Worm (Caenorhabditis elegans) whole organism, L4 larva: ENCODE data around the gene F43G6.17.
A peak's percentile ranks its signal among the peaks of the same experiment; 100 is the strongest.

ENCODE experiments used
- F10B5.3 ChIP-seq: sonication (generic microtip); optimal IDR thresholded peaks from 2 replicates; lab custom pipeline; 2016; ENCODE audit warnings: mild to moderate bottlenecking, missing genetic modification characterization, missing compliant biosample characterization
- F26F4.8 ChIP-seq: fragments of 200-800 bp; sonication (Bioruptor generic); conservative IDR thresholded peaks from 2 replicates; pipeline ENCODE4 v1.3.6; 2022; ENCODE audit warnings: missing genetic modification characterization, missing compliant biosample characterization
- F37D6.2 ChIP-seq: sonication (generic microtip); optimal IDR thresholded peaks from 2 replicates; lab custom pipeline; 2016; ENCODE audit warnings: mild to moderate bottlenecking, missing genetic modification characterization, missing compliant biosample characterization
- F44E2.7 ChIP-seq: fragments of 200-800 bp; sonication (Bioruptor generic); IDR thresholded peaks from 2 replicates; pipeline ENCODE4 v2.1.2; 2022; ENCODE audit warnings: missing genetic modification characterization, missing compliant biosample characterization
- F49E8.2 ChIP-seq: sonication (generic microtip); optimal IDR thresholded peaks from 2 replicates; lab custom pipeline; 2016; ENCODE audit warnings: missing compliant biosample characterization, mild to moderate bottlenecking, missing genetic modification characterization, borderline replicate concordance
- R02D3.7 ChIP-seq: fragments of 150-350 bp; sonication (generic microtip); optimal IDR thresholded peaks from 3 replicates; lab custom pipeline; 2014; ENCODE audit warnings: missing biosample characterization, missing genetic modification characterization
- Y5F2A.4 ChIP-seq: fragments of 200-800 bp; sonication (Bioruptor generic); optimal IDR thresholded peaks from 2 replicates; lab custom pipeline; 2018; ENCODE audit warnings: mild to moderate bottlenecking, missing genetic modification characterization, missing compliant biosample characterization
- ZK337.2 ChIP-seq: fragments of 200-800 bp; sonication (Bioruptor generic); IDR thresholded peaks from 2 replicates; pipeline ENCODE4 v1.3.6; 2022; ENCODE audit warnings: missing genetic modification reagents, missing genetic modification characterization, missing compliant biosample characterization
- ceh-28 ChIP-seq: fragments of 150-350 bp; optimal IDR thresholded peaks from 2 replicates; lab custom pipeline; 2014; ENCODE audit warnings: missing biosample characterization, missing genetic modification reagents, missing genetic modification characterization
- ceh-32 ChIP-seq: sonication (generic microtip); optimal IDR thresholded peaks from 2 replicates; lab custom pipeline; 2016; ENCODE audit warnings: mild to moderate bottlenecking, missing genetic modification characterization, missing compliant biosample characterization; ENCODE audit not compliant: poor library complexity
- ceh-44 ChIP-seq: fragments of 200-800 bp; sonication (Bioruptor generic); IDR thresholded peaks from 2 replicates; pipeline ENCODE4 v1.3.6; 2022; ENCODE audit warnings: missing genetic modification reagents, missing genetic modification characterization, missing compliant biosample characterization
- ceh-62 ChIP-seq: sonication (generic microtip); optimal IDR thresholded peaks from 2 replicates; lab custom pipeline; 2017; ENCODE audit warnings: missing biosample characterization, missing genetic modification characterization
- ceh-82 ChIP-seq: sonication (generic microtip); optimal IDR thresholded peaks from 2 replicates; lab custom pipeline; 2017; ENCODE audit warnings: missing biosample characterization, missing genetic modification characterization
- cey-2 ChIP-seq: sonication (generic microtip); optimal IDR thresholded peaks from 3 replicates; lab custom pipeline; 2017; ENCODE audit warnings: missing genetic modification characterization, mild to moderate bottlenecking, missing compliant biosample characterization, antibody characterized with exemption, borderline replicate concordance; ENCODE audit not compliant: insufficient read depth
- daf-12 ChIP-seq: fragments of 150-350 bp; optimal IDR thresholded peaks from 2 replicates; lab custom pipeline; 2014; ENCODE audit warnings: missing biosample characterization, missing genetic modification reagents, missing genetic modification characterization
- daf-16 ChIP-seq, 3 experiments: sonication (generic microtip); optimal IDR thresholded peaks; 2 replicates each; lab custom pipeline; 2016 to 2017; ENCODE audit warnings: missing genetic modification characterization in 3 of 3, missing genetic modification reagents in 3 of 3, mild to moderate bottlenecking in 2 of 3, missing compliant biosample characterization in 2 of 3, missing biosample characterization in 1 of 3, moderate library complexity in 1 of 3
- daf-8 ChIP-seq: fragments of 200-800 bp; sonication (Bioruptor generic); IDR thresholded peaks from 2 replicates; pipeline ENCODE4 v1.3.6; 2022; ENCODE audit warnings: missing genetic modification characterization, missing compliant biosample characterization
- dmd-8 ChIP-seq: fragments of 200-800 bp; sonication (Bioruptor generic); IDR thresholded peaks from 2 replicates; pipeline ENCODE4 v1.3.6; 2022; ENCODE audit warnings: missing genetic modification characterization, missing compliant biosample characterization
- dmd-9 ChIP-seq: fragments of 200-800 bp; sonication (Bioruptor generic); IDR thresholded peaks from 2 replicates; pipeline ENCODE4 v1.3.6; 2022; ENCODE audit warnings: missing genetic modification reagents, missing genetic modification characterization, missing compliant biosample characterization
- duxl-1 ChIP-seq: sonication (generic microtip); optimal IDR thresholded peaks from 2 replicates; lab custom pipeline; 2016; ENCODE audit warnings: mild to moderate bottlenecking, missing genetic modification characterization, moderate library complexity, missing compliant biosample characterization; ENCODE audit not compliant: poor library complexity
- dve-1 ChIP-seq: sonication (generic microtip); optimal IDR thresholded peaks from 2 replicates; lab custom pipeline; 2017; ENCODE audit warnings: antibody characterized with exemption, mild to moderate bottlenecking, missing genetic modification characterization, missing compliant biosample characterization; ENCODE audit not compliant: insufficient read depth
- egl-27 ChIP-seq: sonication (generic microtip); optimal IDR thresholded peaks from 3 replicates; lab custom pipeline; 2017; ENCODE audit warnings: missing biosample characterization, missing genetic modification reagents, missing genetic modification characterization
- gei-8 ChIP-seq: fragments of 200-800 bp; sonication (Bioruptor generic); optimal IDR thresholded peaks from 2 replicates; lab custom pipeline; 2018; ENCODE audit warnings: mild to moderate bottlenecking, missing genetic modification characterization, missing compliant biosample characterization
- hlh-11 ChIP-seq: fragments of 200-800 bp; sonication (Bioruptor generic); optimal IDR thresholded peaks from 2 replicates; lab custom pipeline; 2018; ENCODE audit warnings: mild to moderate bottlenecking, missing genetic modification characterization, missing compliant biosample characterization
- jun-1 ChIP-seq: fragments of 150-350 bp; optimal IDR thresholded peaks from 2 replicates; lab custom pipeline; 2014; ENCODE audit warnings: missing biosample characterization, missing genetic modification reagents, missing genetic modification characterization
- lin-1 ChIP-seq: fragments of 200-800 bp; sonication (Bioruptor generic); IDR thresholded peaks from 2 replicates; pipeline ENCODE4 v1.3.6; 2022; ENCODE audit warnings: missing genetic modification reagents, missing genetic modification characterization, missing compliant biosample characterization
- lin-13 ChIP-seq: fragments of 150-350 bp; optimal IDR thresholded peaks from 2 replicates; lab custom pipeline; 2014; ENCODE audit warnings: missing biosample characterization, missing genetic modification reagents, missing genetic modification characterization
- lin-38 ChIP-seq: fragments of 200-800 bp; sonication (Bioruptor generic); IDR thresholded peaks from 2 replicates; pipeline ENCODE4 v1.3.6; 2022; ENCODE audit warnings: missing genetic modification reagents, missing genetic modification characterization, missing compliant biosample characterization
- lir-3 ChIP-seq: sonication (generic microtip); optimal IDR thresholded peaks from 2 replicates; lab custom pipeline; 2016; ENCODE audit warnings: mild to moderate bottlenecking, missing genetic modification characterization, missing compliant biosample characterization
- madf-5 ChIP-seq, 2 experiments: fragments of 200-800 bp; sonication (Bioruptor generic); IDR thresholded peaks; 2 replicates each; pipeline ENCODE4 v1.3.6; 2022; ENCODE audit warnings: missing compliant biosample characterization in 2 of 2, missing genetic modification characterization in 2 of 2
- mxl-3 ChIP-seq: fragments of 200-800 bp; sonication (Bioruptor generic); optimal IDR thresholded peaks from 2 replicates; lab custom pipeline; 2018; ENCODE audit warnings: mild to moderate bottlenecking, missing genetic modification characterization, missing compliant biosample characterization
- nhr-10 ChIP-seq: fragments of 150-350 bp; optimal IDR thresholded peaks from 2 replicates; lab custom pipeline; 2014; ENCODE audit warnings: missing biosample characterization, missing genetic modification characterization
- nhr-102 ChIP-seq: sonication (generic microtip); optimal IDR thresholded peaks from 2 replicates; lab custom pipeline; 2016; ENCODE audit warnings: mild to moderate bottlenecking, missing genetic modification characterization, moderate library complexity, missing compliant biosample characterization
- nhr-111 ChIP-seq: fragments of 200-800 bp; sonication (Bioruptor generic); optimal IDR thresholded peaks from 2 replicates; lab custom pipeline; 2018; ENCODE audit warnings: mild to moderate bottlenecking, missing genetic modification characterization, missing compliant biosample characterization
- nhr-48 ChIP-seq: sonication (generic microtip); optimal IDR thresholded peaks from 2 replicates; lab custom pipeline; 2016; ENCODE audit warnings: mild to moderate bottlenecking, missing genetic modification characterization, missing compliant biosample characterization
- nhr-6 ChIP-seq: fragments of 150-350 bp; optimal IDR thresholded peaks from 2 replicates; lab custom pipeline; 2014; ENCODE audit warnings: missing biosample characterization, missing genetic modification characterization
- php-3 ChIP-seq: fragments of 200-800 bp; sonication (Bioruptor generic); IDR thresholded peaks from 2 replicates; pipeline ENCODE4 v1.3.6; 2022; ENCODE audit warnings: missing genetic modification reagents, missing genetic modification characterization, missing compliant biosample characterization
- pqm-1 ChIP-seq: sonication (generic microtip); optimal IDR thresholded peaks from 2 replicates; lab custom pipeline; 2017; ENCODE audit warnings: missing biosample characterization, missing genetic modification characterization
- rbr-2 ChIP-seq: sonication (generic microtip); optimal IDR thresholded peaks from 2 replicates; lab custom pipeline; 2016; ENCODE audit warnings: missing genotype, missing genetic modification characterization, missing compliant biosample characterization
- saeg-2 ChIP-seq: fragments of 200-800 bp; sonication (Bioruptor generic); IDR thresholded peaks from 2 replicates; pipeline ENCODE4 v1.3.6; 2022; ENCODE audit warnings: missing genetic modification reagents, missing genetic modification characterization, missing compliant biosample characterization
- skn-1 ChIP-seq: fragments of 150-350 bp; optimal IDR thresholded peaks from 2 replicates; lab custom pipeline; 2014; ENCODE audit warnings: missing biosample characterization, missing genetic modification characterization
- snpc-4 ChIP-seq: fragments of 150-350 bp; optimal IDR thresholded peaks from 2 replicates; lab custom pipeline; 2014; ENCODE audit warnings: missing biosample characterization, missing genetic modification characterization
- spr-1 ChIP-seq: sonication (generic microtip); optimal IDR thresholded peaks from 2 replicates; lab custom pipeline; 2016; ENCODE audit warnings: mild to moderate bottlenecking, missing genetic modification characterization, missing compliant biosample characterization
- tag-97 ChIP-seq: fragments of 200-800 bp; sonication (Bioruptor generic); IDR thresholded peaks from 2 replicates; pipeline ENCODE4 v1.3.6; 2022; ENCODE audit warnings: missing genetic modification characterization, missing compliant biosample characterization
- unc-130 ChIP-seq: sonication (generic microtip); optimal IDR thresholded peaks from 2 replicates; lab custom pipeline; 2016; ENCODE audit warnings: missing genetic modification reagents, missing genetic modification characterization, missing compliant biosample characterization
- unc-39 ChIP-seq: sonication (generic microtip); optimal IDR thresholded peaks from 2 replicates; lab custom pipeline; 2017; ENCODE audit warnings: missing biosample characterization, missing genetic modification characterization
- vab-7 ChIP-seq: fragments of 200-800 bp; sonication (Bioruptor generic); IDR thresholded peaks from 2 replicates; pipeline ENCODE4 v1.3.6; 2022; ENCODE audit warnings: missing genetic modification reagents, missing genetic modification characterization, missing compliant biosample characterization
- zfp-2 ChIP-seq: sonication (generic microtip); optimal IDR thresholded peaks from 2 replicates; lab custom pipeline; 2016; ENCODE audit warnings: mild to moderate bottlenecking, missing genetic modification characterization, missing compliant biosample characterization
- zfp-3 ChIP-seq: fragments of 200-800 bp; sonication (Bioruptor generic); conservative IDR thresholded peaks from 2 replicates; pipeline ENCODE4 v1.3.6; 2022; ENCODE audit warnings: missing genetic modification reagents, missing genetic modification characterization, missing compliant biosample characterization
- zip-11 ChIP-seq: fragments of 200-800 bp; sonication (Bioruptor generic); IDR thresholded peaks from 2 replicates; pipeline ENCODE4 v1.3.6; 2022; ENCODE audit warnings: missing genetic modification characterization, missing compliant biosample characterization
- ztf-11 ChIP-seq: fragments of 150-350 bp; optimal IDR thresholded peaks from 2 replicates; lab custom pipeline; 2014; ENCODE audit warnings: missing biosample characterization, missing genetic modification characterization

The F43G6.17 gene

DNA sequence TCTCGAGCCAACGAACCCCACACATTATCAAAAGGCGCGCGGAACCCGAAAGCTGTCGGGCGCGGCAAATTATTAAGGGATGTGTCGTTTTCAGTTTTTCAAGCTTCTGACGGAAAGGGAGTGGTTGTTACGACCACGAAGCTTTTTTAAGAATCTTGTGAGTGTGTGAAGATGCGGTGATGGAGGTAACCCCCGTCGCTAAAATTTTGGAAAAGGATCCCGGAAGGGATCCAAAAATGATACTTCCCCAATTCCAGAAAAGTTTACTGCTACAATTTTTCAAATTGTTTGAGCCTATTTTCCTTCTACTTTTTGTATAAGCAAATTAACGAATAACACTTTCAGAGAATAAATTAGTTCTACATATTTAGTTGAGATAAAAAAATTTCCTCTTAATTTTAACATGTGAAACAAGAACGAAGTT, 45.9 kb upstream of the F43G6.17 start (continued):
- TF ChIP-seq gei-8 (GFP tag; lab: Kevin White, UChicago), result no peak
- TF ChIP-seq jun-1 (tag; lab: Kevin White, UChicago), result no peak
- TF ChIP-seq ceh-82, result no peak
- peak; percentile 88 for TF ChIP-seq lin-1 (GFP tag; lab: Robert Waterston, UW)
- no peak for TF ChIP-seq nhr-10 (tag; lab: Kevin White, UChicago)
- no peak for TF ChIP-seq F26F4.8 (GFP tag; lab: Robert Waterston, UW)
- no peak for TF ChIP-seq lir-3
- no peak for TF ChIP-seq ztf-11 (tag; lab: Kevin White, UChicago)
- no peak for TF ChIP-seq Y5F2A.4 (GFP tag; lab: Kevin White, UChicago)
- no peak for TF ChIP-seq snpc-4 (tag; lab: Kevin White, UChicago)
- TF ChIP-seq ZK337.2 (GFP tag; lab: Robert Waterston, UW), result no peak
- peak; percentile 21 to 78; a peak in 2 of 4 replicates for TF ChIP-seq madf-5 (GFP tag; IDR thresholded peaks at IDR 0.05; lab: Robert Waterston, UW)
- no peak for TF ChIP-seq egl-27 (tag; lab: Kevin White, UChicago)
- TF ChIP-seq ceh-32, result peak; percentile 51
- peak; percentile 91 for TF ChIP-seq dve-1 (tag; lab: Kevin White, UChicago)
- TF ChIP-seq R02D3.7, result no peak
- no peak for TF ChIP-seq duxl-1 (tag; lab: Kevin White, UChicago)
- TF ChIP-seq cey-2 (tag; lab: Kevin White, UChicago), result no peak
- no peak for TF ChIP-seq skn-1
- peak; percentile 48 for TF ChIP-seq nhr-6 (tag; lab: Kevin White, UChicago)
- TF ChIP-seq pqm-1 (tag; lab: Kevin White, UChicago), result no peak
- no peak for TF ChIP-seq nhr-48 (tag; lab: Kevin White, UChicago)
- peak; percentile 60; the same call in 1 of the 2 replicates for TF ChIP-seq vab-7 (GFP tag; lab: Robert Waterston, UW)
- TF ChIP-seq nhr-102 (tag; lab: Kevin White, UChicago), result no peak
- TF ChIP-seq lin-38 (GFP tag; lab: Robert Waterston, UW), result peak; percentile 76
- TF ChIP-seq F49E8.2 (tag; lab: Kevin White, UChicago), result no peak
- no peak for TF ChIP-seq ceh-28
- TF ChIP-seq ceh-44, result peak; percentile 65
- peak; percentile 55; the same call in 1 of the 2 replicates for TF ChIP-seq dmd-9 (GFP tag; lab: Robert Waterston, UW)
- peak; percentile 55 for TF ChIP-seq hlh-11 (tag; lab: Kevin White, UChicago)
- no peak for TF ChIP-seq ceh-62 (tag; lab: Kevin White, UChicago)
- TF ChIP-seq lin-13 (GFP tag; lab: Kevin White, UChicago), result peak; percentile 80
- TF ChIP-seq zfp-3 (GFP tag; lab: Robert Waterston, UW), result peak; percentile 99
- no peak for TF ChIP-seq zfp-2 (tag; lab: Kevin White, UChicago)
- TF ChIP-seq F37D6.2, result no peak
- no peak for TF ChIP-seq unc-39 (tag; lab: Kevin White, UChicago)
- no peak for TF ChIP-seq unc-130 (GFP tag; lab: Kevin White, UChicago)
- no peak for TF ChIP-seq nhr-111 (GFP tag; lab: Kevin White, UChicago)
- TF ChIP-seq saeg-2 (GFP tag; lab: Robert Waterston, UW), result peak; percentile 80; the same call in 1 of the 2 replicates
- TF ChIP-seq F10B5.3, result no peak
- TF ChIP-seq rbr-2 (tag; lab: Kevin White, UChicago), result no peak
- no peak for TF ChIP-seq daf-16 (GFP tag; optimal IDR thresholded peaks at IDR 0.05; lab: Kevin White, UChicago)
- TF ChIP-seq daf-16 (tag; optimal IDR thresholded peaks at IDR 0.05; lab: Kevin White, UChicago), result peak; percentile 50
- peak; percentile 37 for TF ChIP-seq spr-1 (tag; lab: Kevin White, UChicago)
- TF ChIP-seq tag-97 (GFP tag; lab: Robert Waterston, UW), result 0 out of 2 replicates have a peak, but pooled peaks have one; percentile 37
- no peak for TF ChIP-seq dmd-8
- no peak for TF ChIP-seq daf-8 (GFP tag; lab: Robert Waterston, UW)
- TF ChIP-seq php-3 (GFP tag; lab: Robert Waterston, UW), result peak; percentile 80
- TF ChIP-seq daf-12 (tag; lab: Kevin White, UChicago), result no peak
- no peak for TF ChIP-seq mxl-3 (GFP tag; lab: Kevin White, UChicago)
- no peak for TF ChIP-seq zip-11 (GFP tag; lab: Robert Waterston, UW)
- TF ChIP-seq F44E2.7 (GFP tag; lab: Robert Waterston, UW), result no peak
